Fruit fly (Drosophila melanogaster) whole organism, embryonic: ENCODE measurements around the gene Osi7.

Experiments used
- Awh ChIP-seq: fragments of 200-800 bp; sonication (Bioruptor generic); IDR thresholded peaks from 2 replicates; pipeline ENCODE4, ENCODE4 v1.3.6; 2022; ENCODE audit warnings: missing biosample characterization, missing genetic modification characterization
- CG11398 ChIP-seq: fragments of 200-800 bp; sonication (Bioruptor generic); optimal IDR thresholded peaks from 2 replicates; lab custom pipeline; 2016; ENCODE audit warnings: missing biosample characterization, missing genetic modification characterization
- CG12071 ChIP-seq: fragments of 200-800 bp; sonication (Bioruptor generic); optimal IDR thresholded peaks from 3 replicates; lab custom pipeline; 2018; ENCODE audit warnings: missing biosample characterization, mild to moderate bottlenecking, missing genetic modification characterization
- CG12769 ChIP-seq: fragments of 200-800 bp; sonication (Bioruptor generic); optimal IDR thresholded peaks from 2 replicates; lab custom pipeline; 2019; ENCODE audit warnings: missing biosample characterization, mild to moderate bottlenecking, missing genetic modification characterization, moderate library complexity
- CG14667 ChIP-seq: fragments of 200-800 bp; sonication (Bioruptor generic); IDR thresholded peaks from 2 replicates; pipeline ENCODE4 v1.3.6; 2022; ENCODE audit warnings: missing biosample characterization, missing genetic modification characterization
- CG15601 ChIP-seq: fragments of 200-800 bp; sonication (Bioruptor generic); optimal IDR thresholded peaks from 3 replicates; lab custom pipeline; 2019; ENCODE audit warnings: missing biosample characterization, mild to moderate bottlenecking, missing genetic modification characterization, moderate library complexity
- CG17568 ChIP-seq: fragments of 200-800 bp; sonication (Bioruptor generic); optimal IDR thresholded peaks from 2 replicates; lab custom pipeline; 2018; ENCODE audit warnings: missing biosample characterization, mild to moderate bottlenecking, missing genetic modification characterization, moderate library complexity
- CG17912 ChIP-seq: fragments of 200-800 bp; sonication (Bioruptor generic); optimal IDR thresholded peaks from 2 replicates; lab custom pipeline; 2018; ENCODE audit warnings: missing biosample characterization, mild to moderate bottlenecking, missing genetic modification characterization
- CG31365 ChIP-seq: fragments of 200-800 bp; sonication (Bioruptor generic); optimal IDR thresholded peaks from 2 replicates; lab custom pipeline; 2018; ENCODE audit warnings: missing biosample characterization, mild to moderate bottlenecking, missing genetic modification characterization
- CG3407 ChIP-seq: fragments of 200-800 bp; sonication (Bioruptor generic); optimal IDR thresholded peaks from 2 replicates; lab custom pipeline; 2018; ENCODE audit warnings: missing biosample characterization, mild to moderate bottlenecking, missing genetic modification characterization
- CG34376 ChIP-seq: fragments of 200-800 bp; sonication (Bioruptor generic); optimal IDR thresholded peaks from 2 replicates; lab custom pipeline; 2018; ENCODE audit warnings: missing biosample characterization, mild to moderate bottlenecking, missing genetic modification characterization
- CG4328 ChIP-seq: fragments of 200-800 bp; sonication (Bioruptor generic); optimal IDR thresholded peaks from 3 replicates; lab custom pipeline; 2017; ENCODE audit warnings: missing biosample characterization, missing genetic modification reagents, missing genetic modification characterization
- CG4820 ChIP-seq: fragments of 200-800 bp; sonication (Bioruptor generic); optimal IDR thresholded peaks from 3 replicates; lab custom pipeline; 2016; ENCODE audit warnings: missing biosample characterization, missing genetic modification characterization
- CG5180 ChIP-seq: fragments of 200-800 bp; sonication (Bioruptor generic); optimal IDR thresholded peaks from 3 replicates; lab custom pipeline; 2017; ENCODE audit warnings: missing biosample characterization, missing genetic modification characterization, mild to moderate bottlenecking, moderate library complexity, missing genetic modification reagents
- CG8089 ChIP-seq: fragments of 200-800 bp; sonication (Bioruptor generic); optimal IDR thresholded peaks from 3 replicates; lab custom pipeline; 2016; ENCODE audit warnings: missing biosample characterization, missing genetic modification characterization
- CG8944 ChIP-seq: fragments of 200-800 bp; sonication (Bioruptor generic); optimal IDR thresholded peaks from 3 replicates; lab custom pipeline; 2016; ENCODE audit warnings: missing biosample characterization, missing genetic modification characterization
- CG9817 ChIP-seq: fragments of 200-800 bp; sonication (Bioruptor generic); optimal IDR thresholded peaks from 2 replicates; lab custom pipeline; 2018; ENCODE audit warnings: missing biosample characterization, mild to moderate bottlenecking, missing genetic modification characterization, moderate library complexity
- Deaf1 ChIP-seq: fragments of 200-800 bp; optimal IDR thresholded peaks from 3 replicates; lab custom pipeline; 2019; ENCODE audit warnings: missing biosample characterization, mild to moderate bottlenecking, missing genetic modification characterization, moderate library complexity
- Dip2 ChIP-seq: fragments of 200-800 bp; sonication (Bioruptor generic); IDR thresholded peaks from 2 replicates; pipeline ENCODE4 v1.3.6; 2022; ENCODE audit warnings: missing biosample characterization, missing genetic modification characterization
- Dip3 ChIP-seq: fragments of 200-800 bp; sonication (Bioruptor generic); optimal IDR thresholded peaks from 3 replicates; lab custom pipeline; 2016; ENCODE audit warnings: missing biosample characterization, missing genetic modification characterization
- Elba2 ChIP-seq: fragments of 200-800 bp; sonication (Bioruptor generic); optimal IDR thresholded peaks from 3 replicates; lab custom pipeline; 2016; ENCODE audit warnings: missing biosample characterization, missing genetic modification characterization
- Ets97D ChIP-seq: fragments of 200-800 bp; sonication (Bioruptor generic); optimal IDR thresholded peaks from 3 replicates; lab custom pipeline; 2016; ENCODE audit warnings: missing biosample characterization, missing genetic modification characterization
- GATAe ChIP-seq: fragments of 200-800 bp; sonication (Bioruptor generic); conservative IDR thresholded peaks from 2 replicates; pipeline ENCODE4 v1.3.6; 2022; ENCODE audit warnings: missing biosample characterization, missing genetic modification characterization
- Hey ChIP-seq: fragments of 200-800 bp; sonication (Bioruptor generic); optimal IDR thresholded peaks from 3 replicates; lab custom pipeline; 2018; ENCODE audit warnings: missing biosample characterization, mild to moderate bottlenecking, missing genetic modification characterization
- Lhr ChIP-seq: fragments of 200-800 bp; sonication (Bioruptor generic); optimal IDR thresholded peaks from 3 replicates; lab custom pipeline; 2017; ENCODE audit warnings: mild to moderate bottlenecking, missing biosample characterization, missing genetic modification reagents, missing genetic modification characterization
- Med ChIP-seq: fragments of 200-800 bp; sonication (Bioruptor generic); peaks from one replicate; lab custom pipeline; 2016; ENCODE audit warnings: missing biosample characterization, missing genetic modification characterization, mild to moderate bottlenecking, inconsistent platforms, moderate library complexity
- Mes4 ChIP-seq: fragments of 200-800 bp; sonication (Bioruptor generic); optimal IDR thresholded peaks from 2 replicates; lab custom pipeline; 2016; ENCODE audit warnings: missing biosample characterization, missing genetic modification characterization
- Nf-YA ChIP-seq: fragments of 200-800 bp; sonication (Bioruptor generic); IDR thresholded peaks from 2 replicates; pipeline ENCODE4 v1.3.6; 2022; ENCODE audit warnings: missing biosample characterization, missing genetic modification characterization
- PHDP ChIP-seq: fragments of 200-800 bp; sonication (Bioruptor generic); optimal IDR thresholded peaks from 3 replicates; lab custom pipeline; 2018; ENCODE audit warnings: missing biosample characterization, mild to moderate bottlenecking, missing genetic modification characterization, moderate library complexity
- Taf1 ChIP-seq: fragments of 200-800 bp; sonication (Bioruptor generic); IDR thresholded peaks from 2 replicates; pipeline ENCODE4 v1.3.6; 2022; ENCODE audit warnings: missing biosample characterization, missing genetic modification characterization
- Xrp1 ChIP-seq: fragments of 200-800 bp; sonication (Bioruptor generic); IDR thresholded peaks from 2 replicates; pipeline ENCODE4 v1.3.6; 2022; ENCODE audit warnings: missing biosample characterization, missing genetic modification characterization
- bab2 ChIP-seq: fragments of 200-800 bp; sonication (Bioruptor generic); optimal IDR thresholded peaks from 2 replicates; lab custom pipeline; 2016; ENCODE audit warnings: missing biosample characterization, missing genetic modification characterization
- bsh ChIP-seq, 2 experiments: fragments of 200-800 bp; sonication (Bioruptor generic); optimal IDR thresholded peaks; 2 replicates each; lab custom pipeline; 2017 to 2018; ENCODE audit warnings: mild to moderate bottlenecking in 2 of 2, missing biosample characterization in 2 of 2, missing genetic modification characterization in 2 of 2, moderate library complexity in 1 of 2
- cato ChIP-seq: fragments of 200-800 bp; sonication (Bioruptor generic); optimal IDR thresholded peaks from 2 replicates; lab custom pipeline; 2016; ENCODE audit warnings: missing biosample characterization, missing genetic modification characterization, borderline replicate concordance
- ci ChIP-seq: fragments of 200-800 bp; sonication (Bioruptor generic); IDR thresholded peaks from 3 replicates; pipeline ENCODE4 v1.3.6; 2022; ENCODE audit warnings: missing biosample characterization, missing genetic modification characterization
- dmrt99B ChIP-seq: fragments of 200-800 bp; sonication (Bioruptor generic); optimal IDR thresholded peaks from 2 replicates; lab custom pipeline; 2018; ENCODE audit warnings: missing biosample characterization, mild to moderate bottlenecking, missing genetic modification characterization, moderate library complexity
- ewg ChIP-seq: fragments of 200-800 bp; sonication (Bioruptor generic); optimal IDR thresholded peaks from 3 replicates; lab custom pipeline; 2017; ENCODE audit warnings: mild to moderate bottlenecking, missing biosample characterization, missing genetic modification reagents, missing genetic modification characterization
- gce ChIP-seq: fragments of 200-800 bp; sonication (Bioruptor generic); IDR thresholded peaks from 3 replicates; pipeline ENCODE4 v1.3.6; 2022; ENCODE audit warnings: missing biosample characterization, missing genetic modification characterization
- grau ChIP-seq: fragments of 200-800 bp; optimal IDR thresholded peaks from 3 replicates; lab custom pipeline; 2019; ENCODE audit warnings: missing biosample characterization, mild to moderate bottlenecking, missing genetic modification characterization, moderate library complexity
- grn ChIP-seq: fragments of 200-800 bp; sonication (Bioruptor generic); optimal IDR thresholded peaks from 3 replicates; lab custom pipeline; 2017; ENCODE audit warnings: missing biosample characterization, missing genetic modification characterization
- lola ChIP-seq, 3 experiments: fragments of >200 bp in 2 of 3; fragments of 200-800 bp in 1 of 3; sonication (Bioruptor generic) in 1 of 3; optimal IDR thresholded peaks; 2 replicates each; lab custom pipeline; 2017 to 2019; ENCODE audit warnings: missing biosample characterization in 3 of 3, missing genetic modification characterization in 3 of 3, mild to moderate bottlenecking in 1 of 3, moderate library complexity in 1 of 3
- oc ChIP-seq: fragments of 200-800 bp; sonication (Bioruptor generic); optimal IDR thresholded peaks from 2 replicates; lab custom pipeline; 2018; ENCODE audit warnings: missing biosample characterization, mild to moderate bottlenecking, missing genetic modification characterization, moderate library complexity
- ro ChIP-seq: fragments of 200-800 bp; sonication (Bioruptor generic); IDR thresholded peaks from 2 replicates; pipeline ENCODE4 v1.3.6; 2022; ENCODE audit warnings: missing biosample characterization, missing genetic modification characterization
- seq ChIP-seq: fragments of 200-800 bp; sonication (Bioruptor generic); IDR thresholded peaks from 2 replicates; pipeline ENCODE4 v1.3.6; 2022; ENCODE audit warnings: missing biosample characterization, missing genetic modification characterization
- wdn ChIP-seq: fragments of 200-800 bp; sonication (Bioruptor generic); IDR thresholded peaks from 2 replicates; pipeline ENCODE4 v1.3.6; 2022; ENCODE audit warnings: missing biosample characterization, missing genetic modification characterization
- wek ChIP-seq: fragments of 200-800 bp; sonication (Bioruptor generic); optimal IDR thresholded peaks from 3 replicates; lab custom pipeline; 2018; ENCODE audit warnings: missing biosample characterization, mild to moderate bottlenecking, missing genetic modification characterization, moderate library complexity
- zf30C ChIP-seq: fragments of 200-800 bp; sonication (Bioruptor generic); optimal IDR thresholded peaks from 3 replicates; lab custom pipeline; 2018; ENCODE audit warnings: missing biosample characterization, mild to moderate bottlenecking, missing genetic modification characterization
- zfh1 ChIP-seq: fragments of 200-800 bp; sonication (Bioruptor generic); IDR thresholded peaks from 3 replicates; pipeline ENCODE4 v1.3.6; 2022; ENCODE audit warnings: missing biosample characterization, missing genetic modification characterization

The Osi7 gene

DNA sequence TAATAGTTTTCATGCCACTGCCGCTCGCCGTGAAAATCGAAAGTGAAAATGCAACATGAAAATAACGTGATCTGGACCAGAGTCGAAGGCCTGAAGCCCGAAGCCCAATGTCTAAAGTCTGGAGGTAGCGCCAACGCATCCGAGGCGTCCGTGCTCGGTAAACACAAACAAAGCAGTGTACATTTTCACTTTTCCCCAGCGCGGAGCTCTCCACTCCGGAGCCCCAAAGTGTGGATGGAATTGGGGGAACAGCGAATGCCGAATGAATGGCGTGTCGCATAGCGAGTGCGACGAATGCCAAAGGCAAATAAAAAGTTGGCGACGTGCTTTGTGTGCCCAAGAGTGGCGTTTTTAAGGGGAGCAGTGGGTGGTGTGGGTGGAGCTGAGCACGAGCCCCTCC, 45.8 kb upstream of the Osi7 start (continued):
- no peak for TF ChIP-seq lola (GFP tag; optimal IDR thresholded peaks at IDR 0.05; lab: Kevin White, UChicago)
- TF ChIP-seq CG15601 (tag; lab: Kevin White, UChicago): peak; percentile 4
- no peak for TF ChIP-seq bab2
- no peak for TF ChIP-seq CG11398 (GFP tag; lab: Kevin White, UChicago)
- 0 out of 3 replicates have a peak, but pooled peaks have one; percentile 23 for TF ChIP-seq zfh1 (GFP tag; lab: Robert Waterston, UW)
- no peak for TF ChIP-seq grau (tag; lab: Kevin White, UChicago)
- peak; percentile 57 for TF ChIP-seq Deaf1
- TF ChIP-seq Hey (tag; lab: Kevin White, UChicago): no peak
- TF ChIP-seq Awh (GFP tag; lab: Robert Waterston, UW): no peak
- no peak for TF ChIP-seq zf30C (GFP tag; lab: Kevin White, UChicago)
- no peak for TF ChIP-seq Taf1 (GFP tag; lab: Robert Waterston, UW)
- TF ChIP-seq Med (GFP tag; lab: Kevin White, UChicago): peak; percentile 73
- TF ChIP-seq Mes4 (GFP tag; lab: Kevin White, UChicago): no peak
- no peak for TF ChIP-seq Dip2 (GFP tag; lab: Robert Waterston, UW)
- peak; percentile 80; the same call in 2 of the 3 replicates for TF ChIP-seq ci
- TF ChIP-seq gce (GFP tag; lab: Robert Waterston, UW): 0 out of 3 replicates have a peak, but pooled peaks have one; percentile 24
- no peak for TF ChIP-seq CG8089 (GFP tag; lab: Kevin White, UChicago)
- no peak for TF ChIP-seq Nf-YA
- no peak for TF ChIP-seq Ets97D (GFP tag; lab: Kevin White, UChicago)
- TF ChIP-seq oc (tag; lab: Kevin White, UChicago): peak; percentile 1
- no peak for TF ChIP-seq CG5180 (GFP tag; lab: Kevin White, UChicago)
- TF ChIP-seq PHDP: no peak
- peak; percentile 31 for TF ChIP-seq CG3407
- TF ChIP-seq Dip3: no peak
- TF ChIP-seq Lhr (GFP tag; lab: Kevin White, UChicago): no peak
- no peak for TF ChIP-seq CG9817
- no peak for TF ChIP-seq CG14667 (GFP tag; lab: Robert Waterston, UW)
- TF ChIP-seq dmrt99B (tag; lab: Kevin White, UChicago): peak; percentile 14
- no peak for TF ChIP-seq CG4820 (GFP tag; lab: Kevin White, UChicago)
- no peak for TF ChIP-seq CG17568 (GFP tag; lab: Kevin White, UChicago)
- TF ChIP-seq CG17912: no peak
- no peak for TF ChIP-seq cato (GFP tag; lab: Kevin White, UChicago)
- TF ChIP-seq CG12769 (tag; lab: Kevin White, UChicago): peak; percentile 52
- no peak for TF ChIP-seq CG8944
- no peak for TF ChIP-seq ro (GFP tag; lab: Robert Waterston, UW)
- TF ChIP-seq ewg (GFP tag; lab: Kevin White, UChicago): peak; percentile 10
- no peak for TF ChIP-seq seq (GFP tag; lab: Robert Waterston, UW)
- TF ChIP-seq CG31365 (tag; lab: Kevin White, UChicago): peak; percentile 9
- TF ChIP-seq CG4328: no peak
- peak in 1 of 2 experiments; percentile 28 for TF ChIP-seq bsh (GFP tag; optimal IDR thresholded peaks at IDR 0.05; lab: Kevin White, UChicago)
- TF ChIP-seq Xrp1 (GFP tag; lab: Robert Waterston, UW): 0 out of 2 replicates have a peak, but pooled peaks have one; percentile 19
- TF ChIP-seq CG12071 (GFP tag; lab: Kevin White, UChicago): peak; percentile 44
- no peak for TF ChIP-seq grn (GFP tag; lab: Kevin White, UChicago)
- TF ChIP-seq Elba2 (GFP tag; lab: Kevin White, UChicago): no peak
- TF ChIP-seq wdn: no peak
- peak; percentile 11 for TF ChIP-seq wek
- no peak for TF ChIP-seq CG34376 (GFP tag; lab: Kevin White, UChicago)
- TF ChIP-seq GATAe (GFP tag; lab: Robert Waterston, UW): no peak
